Worm (Caenorhabditis elegans): ENCODE measurements around the gene col-137.

DNA sequence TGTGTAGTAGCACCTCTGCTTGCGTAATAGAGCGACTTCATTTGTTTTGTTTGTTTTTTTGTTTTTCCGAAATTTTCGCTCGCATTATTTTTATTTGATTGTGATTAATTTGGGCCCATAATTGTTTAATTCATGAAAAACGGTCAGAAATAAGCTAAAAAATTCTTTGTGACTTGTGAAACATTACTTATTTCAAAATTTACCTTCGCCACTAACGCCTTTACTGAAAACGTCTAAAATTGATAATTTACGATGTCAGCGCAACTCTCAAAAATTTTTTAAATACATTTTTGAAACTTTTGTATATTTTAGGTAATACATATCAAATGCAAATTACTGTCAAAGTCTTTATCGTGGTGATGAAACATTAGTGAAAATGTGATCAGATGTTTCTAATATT lies 41.6 kb downstream of the col-137 start:
- TF ChIP-seq ama-1 (optimal IDR thresholded peaks at IDR 0.05) (no peak), B0310.2 (tag; optimal IDR thresholded peaks at IDR 0.05) (no peak), ceh-36 (tag; optimal IDR thresholded peaks at IDR 0.05) (no peak), pes-1 (GFP tag; IDR thresholded peaks at IDR 0.05) (no peak), hnd-1 (tag; optimal IDR thresholded peaks at IDR 0.05) (no peak), flt-1 (GFP tag; IDR thresholded peaks at IDR 0.05) (no peak), hmbx-1 (tag; optimal IDR thresholded peaks at IDR 0.05) (no peak), ets-7 (tag; optimal IDR thresholded peaks at IDR 0.05) (no peak), sea-1 (GFP tag; conservative IDR thresholded peaks at IDR 0.05) (no peak), tra-4 (tag; optimal IDR thresholded peaks at IDR 0.05) (no peak)
